Fruit fly (Drosophila melanogaster) whole organism, embryonic: Measurements from ENCODE around the gene Cdc42.

Source experiments
- C15 ChIP-seq: fragments of 200-800 bp; sonication (Bioruptor generic); IDR thresholded peaks from 3 replicates; pipeline ENCODE4 v1.3.6; 2022; ENCODE audit warnings: missing biosample characterization, missing genetic modification characterization
- CG15601 ChIP-seq: fragments of 200-800 bp; sonication (Bioruptor generic); optimal IDR thresholded peaks from 3 replicates; lab custom pipeline; 2019; ENCODE audit warnings: missing biosample characterization, mild to moderate bottlenecking, missing genetic modification characterization, moderate library complexity
- CG17359 ChIP-seq: fragments of 200-800 bp; sonication (Bioruptor generic); optimal IDR thresholded peaks from 3 replicates; lab custom pipeline; 2018; ENCODE audit warnings: missing biosample characterization, mild to moderate bottlenecking, missing genetic modification characterization, moderate library complexity
- CG2199 ChIP-seq: fragments of 200-800 bp; sonication (Bioruptor generic); IDR thresholded peaks from 3 replicates; pipeline ENCODE4 v1.3.6; 2022; ENCODE audit warnings: missing biosample characterization, missing genetic modification characterization
- CG3281 ChIP-seq: fragments of 200-800 bp; sonication (Bioruptor generic); optimal IDR thresholded peaks from 3 replicates; lab custom pipeline; 2017; ENCODE audit warnings: missing biosample characterization, mild to moderate bottlenecking, missing genetic modification characterization
- CG34422 ChIP-seq: fragments of 200-800 bp; sonication (Bioruptor generic); IDR thresholded peaks from 3 replicates; pipeline ENCODE4 v1.3.6; 2022; ENCODE audit warnings: missing biosample characterization, missing genetic modification characterization
- CG4404 ChIP-seq: fragments of 200-800 bp; sonication (Bioruptor generic); IDR thresholded peaks from 2 replicates; pipeline ENCODE4 v1.3.6; 2022; ENCODE audit warnings: missing biosample characterization, missing genetic modification characterization
- CG4730 ChIP-seq: fragments of 200-800 bp; sonication (Bioruptor generic); IDR thresholded peaks from 2 replicates; pipeline ENCODE4 v1.3.6; 2022; ENCODE audit warnings: missing biosample characterization, missing genetic modification characterization
- CG6813 ChIP-seq: fragments of 200-800 bp; sonication (Bioruptor generic); optimal IDR thresholded peaks from 2 replicates; lab custom pipeline; 2017; ENCODE audit warnings: missing biosample characterization, missing genetic modification characterization, mild to moderate bottlenecking, moderate library complexity, missing genetic modification reagents
- CG6854 ChIP-seq: fragments of 200-800 bp; sonication (Bioruptor generic); optimal IDR thresholded peaks from 3 replicates; lab custom pipeline; 2017; ENCODE audit warnings: missing biosample characterization, mild to moderate bottlenecking, missing genetic modification characterization
- CG8290 ChIP-seq, 3 experiments: fragments of 200-800 bp; sonication (Bioruptor generic); optimal IDR thresholded peaks; 2 replicates each; lab custom pipeline; 2016 to 2019; ENCODE audit warnings: missing biosample characterization in 3 of 3, missing genetic modification characterization in 3 of 3, mild to moderate bottlenecking in 2 of 3, moderate library complexity in 1 of 3
- CG8359 ChIP-seq: fragments of 200-800 bp; sonication (Bioruptor generic); optimal IDR thresholded peaks from 2 replicates; lab custom pipeline; 2017; ENCODE audit warnings: missing biosample characterization, mild to moderate bottlenecking, missing genetic modification characterization, borderline replicate concordance
- CG9797 ChIP-seq: fragments of 200-800 bp; sonication (Bioruptor generic); optimal IDR thresholded peaks from 3 replicates; lab custom pipeline; 2018; ENCODE audit warnings: missing biosample characterization, mild to moderate bottlenecking, missing genetic modification characterization
- CHES-1-like ChIP-seq: fragments of 200-800 bp; sonication (Bioruptor generic); optimal IDR thresholded peaks from 2 replicates; lab custom pipeline; 2016; ENCODE audit warnings: missing biosample characterization, missing genetic modification characterization
- D19A ChIP-seq: fragments of 200-800 bp; optimal IDR thresholded peaks from 3 replicates; lab custom pipeline; 2019; ENCODE audit warnings: missing biosample characterization, mild to moderate bottlenecking, missing genetic modification characterization, moderate library complexity
- Ets97D ChIP-seq: fragments of 200-800 bp; sonication (Bioruptor generic); optimal IDR thresholded peaks from 3 replicates; lab custom pipeline; 2016; ENCODE audit warnings: missing biosample characterization, missing genetic modification characterization
- Gsc ChIP-seq: fragments of 200-800 bp; sonication (Bioruptor generic); IDR thresholded peaks from 2 replicates; pipeline ENCODE4 v1.3.6; 2022; ENCODE audit warnings: missing biosample characterization, missing genetic modification characterization
- HLH4C ChIP-seq: fragments of 200-800 bp; sonication (Bioruptor generic); IDR thresholded peaks from 3 replicates; pipeline ENCODE4 v1.3.6; 2022; ENCODE audit warnings: missing biosample characterization, missing genetic modification characterization; ENCODE audit not compliant: partially characterized antibody
- Hmx ChIP-seq: fragments of 200-800 bp; sonication (Bioruptor generic); optimal IDR thresholded peaks from 2 replicates; lab custom pipeline; 2016; ENCODE audit warnings: missing biosample characterization, missing genetic modification characterization
- MTF-1 ChIP-seq: fragments of 200-800 bp; sonication (Bioruptor generic); optimal IDR thresholded peaks from 2 replicates; lab custom pipeline; 2018; ENCODE audit warnings: missing biosample characterization, mild to moderate bottlenecking, missing genetic modification characterization, borderline replicate concordance
- Med ChIP-seq: fragments of 200-800 bp; sonication (Bioruptor generic); peaks from one replicate; lab custom pipeline; 2016; ENCODE audit warnings: missing biosample characterization, missing genetic modification characterization, mild to moderate bottlenecking, inconsistent platforms, moderate library complexity
- Myb ChIP-seq: fragments of 200-800 bp; sonication (Bioruptor generic); optimal IDR thresholded peaks from 2 replicates; lab custom pipeline; 2016; ENCODE audit warnings: missing biosample characterization, missing genetic modification characterization
- NC2α ChIP-seq: fragments of 200-800 bp; sonication (Bioruptor generic); optimal IDR thresholded peaks from 2 replicates; lab custom pipeline; 2016; ENCODE audit warnings: missing biosample characterization, missing genetic modification characterization
- Oli ChIP-seq: fragments of 200-800 bp; sonication (Bioruptor generic); optimal IDR thresholded peaks from 2 replicates; lab custom pipeline; 2018; ENCODE audit warnings: missing biosample characterization, mild to moderate bottlenecking, missing genetic modification characterization, moderate library complexity
- Stat92E ChIP-seq, 3 experiments: fragments of >200 bp in 2 of 3; fragments of 200-800 bp in 1 of 3; sonication (Bioruptor generic) in 1 of 3; optimal IDR thresholded peaks; 2 replicates each; lab custom pipeline; 2017 to 2019; ENCODE audit warnings: missing biosample characterization in 3 of 3, missing genetic modification characterization in 3 of 3, mild to moderate bottlenecking in 1 of 3, moderate library complexity in 1 of 3
- ab ChIP-seq: fragments of 200-800 bp; sonication (Bioruptor generic); optimal IDR thresholded peaks from 2 replicates; lab custom pipeline; 2016; ENCODE audit warnings: missing biosample characterization, missing genetic modification characterization
- ash1 ChIP-seq: fragments of 200-800 bp; sonication (Bioruptor generic); optimal IDR thresholded peaks from 2 replicates; lab custom pipeline; 2018; ENCODE audit warnings: missing biosample characterization, mild to moderate bottlenecking, missing genetic modification characterization
- bigmax ChIP-seq: fragments of 200-800 bp; sonication (Bioruptor generic); optimal IDR thresholded peaks from 2 replicates; lab custom pipeline; 2018; ENCODE audit warnings: missing biosample characterization, mild to moderate bottlenecking, missing genetic modification characterization
- cad ChIP-seq: fragments of >200 bp; optimal IDR thresholded peaks from 2 replicates; lab custom pipeline; 2017; ENCODE audit warnings: missing biosample characterization, missing genetic modification characterization
- chif ChIP-seq, 2 experiments: fragments of 200-800 bp; sonication (Bioruptor generic); optimal IDR thresholded peaks; 3 replicates each; lab custom pipeline; 2016; ENCODE audit warnings: missing biosample characterization in 2 of 2, missing genetic modification characterization in 2 of 2
- chn ChIP-seq: fragments of 200-800 bp; sonication (Bioruptor generic); optimal IDR thresholded peaks from 2 replicates; lab custom pipeline; 2016; ENCODE audit warnings: missing biosample characterization, missing genetic modification characterization
- dan ChIP-seq: fragments of 200-800 bp; sonication (Bioruptor generic); IDR thresholded peaks from 2 replicates; pipeline ENCODE4 v1.3.6; 2022; ENCODE audit warnings: missing biosample characterization, missing genetic modification characterization
- fd64A ChIP-seq: fragments of 200-800 bp; sonication (Bioruptor generic); optimal IDR thresholded peaks from 3 replicates; lab custom pipeline; 2018; ENCODE audit warnings: missing biosample characterization, mild to moderate bottlenecking, missing genetic modification characterization
- fd96Cb ChIP-seq: fragments of 200-800 bp; sonication (Bioruptor generic); optimal IDR thresholded peaks from 2 replicates; lab custom pipeline; 2018; ENCODE audit warnings: missing biosample characterization, mild to moderate bottlenecking, missing genetic modification characterization, moderate library complexity
- gce ChIP-seq: fragments of 200-800 bp; sonication (Bioruptor generic); IDR thresholded peaks from 3 replicates; pipeline ENCODE4 v1.3.6; 2022; ENCODE audit warnings: missing biosample characterization, missing genetic modification characterization
- gcm2 ChIP-seq: fragments of 200-800 bp; sonication (Bioruptor generic); optimal IDR thresholded peaks from 2 replicates; lab custom pipeline; 2016; ENCODE audit warnings: missing biosample characterization, missing genetic modification characterization
- hb ChIP-seq: fragments of 200-800 bp; sonication (Bioruptor generic); IDR thresholded peaks from 3 replicates; pipeline ENCODE4 v1.3.6; 2022; ENCODE audit warnings: missing biosample characterization, missing genetic modification characterization; ENCODE audit not compliant: partially characterized antibody
- her ChIP-seq: fragments of 200-800 bp; sonication (Bioruptor generic); optimal IDR thresholded peaks from 2 replicates; lab custom pipeline; 2016; ENCODE audit warnings: missing biosample characterization, missing genetic modification characterization
- jumu ChIP-seq: fragments of 200-800 bp; sonication (Bioruptor generic); optimal IDR thresholded peaks from 3 replicates; lab custom pipeline; 2016; ENCODE audit warnings: missing biosample characterization, missing genetic modification characterization
- luna ChIP-seq: fragments of 200-800 bp; sonication (Bioruptor generic); optimal IDR thresholded peaks from 2 replicates; lab custom pipeline; 2016; ENCODE audit warnings: missing biosample characterization, missing genetic modification characterization
- nmo ChIP-seq: fragments of 200-800 bp; sonication (Bioruptor generic); optimal IDR thresholded peaks from 2 replicates; lab custom pipeline; 2018; ENCODE audit warnings: missing biosample characterization, mild to moderate bottlenecking, missing genetic modification characterization, moderate library complexity
- org-1 ChIP-seq: fragments of 200-800 bp; sonication (Bioruptor generic); optimal IDR thresholded peaks from 2 replicates; lab custom pipeline; 2017; ENCODE audit warnings: missing biosample characterization, missing genetic modification characterization
- prd ChIP-seq, 3 experiments: fragments of >200 bp in 2 of 3; fragments of 200-800 bp in 1 of 3; sonication (Bioruptor generic) in 1 of 3; optimal IDR thresholded peaks in 2 of 3; IDR thresholded peaks in 1 of 3; 2 replicates in 2 of 3; 3 replicates in 1 of 3; pipeline versions ENCODE4 v1.3.6 to Lab custom; 2017 to 2022; ENCODE audit warnings: missing biosample characterization in 1 of 3, missing genetic modification characterization in 1 of 3
- psq ChIP-seq: fragments of 200-800 bp; sonication (Bioruptor generic); optimal IDR thresholded peaks from 2 replicates; lab custom pipeline; 2017; ENCODE audit warnings: missing biosample characterization, missing genetic modification characterization
- sd ChIP-seq: fragments of 200-800 bp; sonication (Bioruptor generic); optimal IDR thresholded peaks from 3 replicates; lab custom pipeline; 2018; ENCODE audit warnings: missing biosample characterization, mild to moderate bottlenecking, missing genetic modification characterization, moderate library complexity
- ssp ChIP-seq: fragments of 200-800 bp; sonication (Bioruptor generic); IDR thresholded peaks from 2 replicates; pipeline ENCODE4 v1.3.6; 2022; ENCODE audit warnings: missing biosample characterization, missing genetic modification characterization
- stc ChIP-seq: fragments of 200-800 bp; sonication (Bioruptor generic); IDR thresholded peaks from 2 replicates; pipeline ENCODE4 v1.3.6; 2022; ENCODE audit warnings: missing biosample characterization, missing genetic modification characterization
- stwl ChIP-seq: fragments of 200-800 bp; sonication (Bioruptor generic); optimal IDR thresholded peaks from 3 replicates; lab custom pipeline; 2018; ENCODE audit warnings: missing biosample characterization, mild to moderate bottlenecking, missing genetic modification characterization, moderate library complexity

Cdc42 gene

dm6 chrX:19683040-19683875 is 13.6 kb upstream of the Cdc42 start, which contains the start of the genes dome and Ubqn (continued):
- TF ChIP-seq ssp (GFP tag; lab: Robert Waterston, UW) = no peak; the same call in 1 of the 2 replicates
- TF ChIP-seq hb = peak; percentile 93
- 0 out of 3 replicates have a peak, but pooled peaks have one; percentile 9 for TF ChIP-seq gce
- TF ChIP-seq Oli = no peak
- TF ChIP-seq CG4730 (GFP tag; lab: Robert Waterston, UW) = no peak
- TF ChIP-seq ash1 (GFP tag; lab: Kevin White, UChicago) = no peak
- TF ChIP-seq dan (GFP tag; lab: Robert Waterston, UW) = no peak
- TF ChIP-seq psq (GFP tag; lab: Kevin White, UChicago) = no peak
- peak; percentile 56 for TF ChIP-seq CHES-1-like
- no peak for TF ChIP-seq bigmax
- no peak for TF ChIP-seq CG34422 (GFP tag; lab: Robert Waterston, UW)
- no peak for TF ChIP-seq MTF-1
- no peak for TF ChIP-seq chif (GFP tag; optimal IDR thresholded peaks at IDR 0.05; lab: Kevin White, UChicago)
- no peak for TF ChIP-seq CG3281 (GFP tag; lab: Kevin White, UChicago)
- TF ChIP-seq CG8290 (GFP tag; optimal IDR thresholded peaks at IDR 0.05; lab: Kevin White, UChicago) = peak; percentile 53
- TF ChIP-seq CG8290 (tag; optimal IDR thresholded peaks at IDR 0.05; lab: Kevin White, UChicago) = peak in 1 of 2 experiments; percentile 64
- TF ChIP-seq stc (GFP tag; lab: Robert Waterston, UW) = no peak
- peak; percentile 68 for TF ChIP-seq Myb (GFP tag; lab: Kevin White, UChicago)
- TF ChIP-seq Stat92E (GFP tag; optimal IDR thresholded peaks at IDR 0.05; lab: Kevin White, UChicago) = peak in 2 of 3 experiments; percentile 41 to 100
- no peak for TF ChIP-seq org-1 (GFP tag; lab: Kevin White, UChicago)
- TF ChIP-seq Gsc (GFP tag; lab: Robert Waterston, UW) = no peak
- TF ChIP-seq HLH4C (GFP tag; lab: Robert Waterston, UW) = peak; percentile 96
- TF ChIP-seq luna = no peak
- TF ChIP-seq CG15601 (tag; lab: Kevin White, UChicago) = peak; percentile 36
- peak; percentile 98 for TF ChIP-seq CG9797 (GFP tag; lab: Kevin White, UChicago)
- no peak for TF ChIP-seq fd64A
- no peak for TF ChIP-seq fd96Cb
- peak; percentile 55 for TF ChIP-seq jumu (GFP tag; lab: Kevin White, UChicago)
- no peak for TF ChIP-seq C15 (GFP tag; lab: Robert Waterston, UW)
- TF ChIP-seq D19A (tag; lab: Kevin White, UChicago) = no peak
- no peak for TF ChIP-seq chn (GFP tag; lab: Kevin White, UChicago)
- peak; percentile 68 for TF ChIP-seq Ets97D
- peak; percentile 72 for TF ChIP-seq stwl (tag; lab: Kevin White, UChicago)
- TF ChIP-seq CG17359 (tag; lab: Kevin White, UChicago) = no peak
- no peak for TF ChIP-seq CG8359 (GFP tag; lab: Kevin White, UChicago)
- TF ChIP-seq nmo (GFP tag; lab: Kevin White, UChicago) = peak; percentile 74
- no peak for TF ChIP-seq CG4404 (GFP tag; lab: Robert Waterston, UW)
- TF ChIP-seq prd (optimal IDR thresholded peaks at IDR 0.05; lab: Kevin White, UChicago) = no peak
- no peak for TF ChIP-seq prd (GFP tag; IDR thresholded peaks at IDR 0.05; lab: Robert Waterston, UW)
- TF ChIP-seq NC2α (GFP tag; lab: Kevin White, UChicago) = no peak
- no peak for TF ChIP-seq ab
- no peak for TF ChIP-seq CG2199 (GFP tag; lab: Robert Waterston, UW)
- TF ChIP-seq cad (GFP tag; lab: Kevin White, UChicago) = no peak
- TF ChIP-seq gcm2 (GFP tag; lab: Kevin White, UChicago) = no peak
- no peak for TF ChIP-seq her (GFP tag; lab: Kevin White, UChicago)
- TF ChIP-seq Med (GFP tag; lab: Kevin White, UChicago) = peak; percentile 77
- no peak for TF ChIP-seq sd (tag; lab: Kevin White, UChicago)
- peak; percentile 49 for TF ChIP-seq CG6854 (GFP tag; lab: Kevin White, UChicago)
- TF ChIP-seq Hmx (GFP tag; lab: Kevin White, UChicago) = no peak
- TF ChIP-seq CG6813 (GFP tag; lab: Kevin White, UChicago) = no peak
